Worm (Caenorhabditis elegans) whole organism, young adult: ENCODE results near the gene nlp-11.

Experiments used
- B0019.2 ChIP-seq: fragments of 200-800 bp; sonication (Bioruptor generic); conservative IDR thresholded peaks from 2 replicates; pipeline ENCODE4 v1.3.6; 2022; ENCODE audit warnings: missing genetic modification reagents, missing genetic modification characterization, missing compliant biosample characterization
- B0035.1 ChIP-seq: sonication (generic microtip); optimal IDR thresholded peaks from 2 replicates; lab custom pipeline; 2016; ENCODE audit warnings: missing genetic modification characterization, mild to moderate bottlenecking, missing compliant biosample characterization, missing genotype, missing genetic modification reagents
- C17E4.6 ChIP-seq: fragments of 200-800 bp; sonication (Bioruptor generic); IDR thresholded peaks from 2 replicates; pipeline ENCODE4 v1.3.6; 2022; ENCODE audit warnings: missing genetic modification reagents, missing genetic modification characterization, missing compliant biosample characterization
- D2030.7 ChIP-seq: fragments of 200-800 bp; sonication (Bioruptor generic); IDR thresholded peaks from 2 replicates; pipeline ENCODE4 v1.3.6; 2022; ENCODE audit warnings: missing genetic modification reagents, missing genetic modification characterization, missing compliant biosample characterization
- F33H1.4 ChIP-seq: fragments of 200-800 bp; sonication (Bioruptor generic); IDR thresholded peaks from 2 replicates; pipeline ENCODE4 v1.3.6; 2022; ENCODE audit warnings: missing genetic modification reagents, missing genetic modification characterization, missing compliant biosample characterization
- Y53F4B.3 ChIP-seq: fragments of 200-800 bp; sonication (Bioruptor generic); IDR thresholded peaks from 2 replicates; pipeline ENCODE4 v1.3.6; 2022; ENCODE audit warnings: missing genetic modification reagents, missing genetic modification characterization, missing compliant biosample characterization
- Y53G8AR.9 ChIP-seq: fragments of 200-800 bp; sonication (Bioruptor generic); conservative IDR thresholded peaks from 2 replicates; pipeline ENCODE4 v1.3.6; 2022; ENCODE audit warnings: missing genetic modification reagents, missing genetic modification characterization, missing compliant biosample characterization
- Y95B8A.8 ChIP-seq: fragments of 200-800 bp; sonication (Bioruptor generic); IDR thresholded peaks from 2 replicates; pipeline ENCODE4 v1.3.6; 2022; ENCODE audit warnings: missing genetic modification reagents, missing genetic modification characterization, missing compliant biosample characterization
- attf-3 ChIP-seq: fragments of 200-800 bp; sonication (Bioruptor generic); conservative IDR thresholded peaks from 2 replicates; pipeline ENCODE4 v1.3.6; 2022; ENCODE audit warnings: missing genetic modification reagents, missing genetic modification characterization, missing compliant biosample characterization
- bed-1 ChIP-seq: fragments of 200-800 bp; sonication (Bioruptor generic); IDR thresholded peaks from 2 replicates; pipeline ENCODE4 v1.3.6; 2022; ENCODE audit warnings: missing genetic modification reagents, missing genetic modification characterization, missing compliant biosample characterization
- ccch-3 ChIP-seq: fragments of 200-800 bp; sonication (Bioruptor generic); optimal IDR thresholded peaks from 2 replicates; lab custom pipeline; 2018; ENCODE audit warnings: mild to moderate bottlenecking, missing genetic modification characterization, missing compliant biosample characterization
- ceh-91 ChIP-seq: fragments of 200-800 bp; sonication (Bioruptor generic); IDR thresholded peaks from 2 replicates; pipeline ENCODE4 v1.3.6; 2022; ENCODE audit warnings: missing genetic modification reagents, missing genetic modification characterization, missing compliant biosample characterization
- dox-1 ChIP-seq: fragments of 200-800 bp; sonication (Bioruptor generic); IDR thresholded peaks from 2 replicates; pipeline ENCODE4 v1.3.6; 2022; ENCODE audit warnings: missing genetic modification reagents, missing genetic modification characterization, missing compliant biosample characterization
- efl-1 ChIP-seq: fragments of 150-350 bp; optimal IDR thresholded peaks from 2 replicates; lab custom pipeline; 2014; ENCODE audit warnings: missing biosample characterization, missing genetic modification reagents, missing genetic modification characterization
- egrh-3 ChIP-seq: fragments of 200-800 bp; sonication (Bioruptor generic); IDR thresholded peaks from 2 replicates; pipeline ENCODE4 v1.3.6; 2022; ENCODE audit warnings: missing genetic modification reagents, missing genetic modification characterization, missing compliant biosample characterization
- gei-17 ChIP-seq: fragments of 200-800 bp; sonication (Bioruptor generic); optimal IDR thresholded peaks from 2 replicates; lab custom pipeline; 2018; ENCODE audit warnings: mild to moderate bottlenecking, missing genetic modification characterization, missing compliant biosample characterization
- hmg-1.2 ChIP-seq: fragments of 200-800 bp; sonication (Bioruptor generic); IDR thresholded peaks from 2 replicates; pipeline ENCODE4 v1.3.6; 2022; ENCODE audit warnings: missing genetic modification reagents, missing genetic modification characterization, missing compliant biosample characterization
- hsf-1 ChIP-seq: fragments of 200-800 bp; sonication (Bioruptor generic); IDR thresholded peaks from 2 replicates; pipeline ENCODE4 v1.3.6; 2022; ENCODE audit warnings: missing genetic modification reagents, missing genetic modification characterization, missing compliant biosample characterization
- let-607 ChIP-seq, 2 experiments: fragments of 200-800 bp in 1 of 2; sonication (Bioruptor generic) in 1 of 2; sonication (generic microtip) in 1 of 2; optimal IDR thresholded peaks; 2 replicates each; lab custom pipeline; 2016 to 2018; ENCODE audit warnings: mild to moderate bottlenecking in 2 of 2, missing compliant biosample characterization in 2 of 2, missing genetic modification characterization in 2 of 2, moderate library complexity in 2 of 2, missing genotype in 1 of 2
- lin-40 ChIP-seq: sonication (generic microtip); optimal IDR thresholded peaks from 2 replicates; lab custom pipeline; 2016; ENCODE audit warnings: missing genetic modification characterization, mild to moderate bottlenecking, missing compliant biosample characterization, missing genotype, missing genetic modification reagents
- lin-54 ChIP-seq: fragments of 200-800 bp; sonication (Bioruptor generic); optimal IDR thresholded peaks from 2 replicates; lab custom pipeline; 2018; ENCODE audit warnings: mild to moderate bottlenecking, missing genetic modification characterization, missing compliant biosample characterization
- lir-1 ChIP-seq: fragments of 200-800 bp; sonication (Bioruptor generic); conservative IDR thresholded peaks from 2 replicates; pipeline ENCODE4 v1.3.6; 2022; ENCODE audit warnings: missing genetic modification reagents, missing genetic modification characterization, missing compliant biosample characterization
- madf-3 ChIP-seq: fragments of 200-800 bp; sonication (Bioruptor generic); IDR thresholded peaks from 2 replicates; pipeline ENCODE4 v1.3.6; 2022; ENCODE audit warnings: missing genetic modification reagents, missing genetic modification characterization, missing compliant biosample characterization
- madf-6 ChIP-seq: fragments of 200-800 bp; sonication (Bioruptor generic); IDR thresholded peaks from 2 replicates; pipeline ENCODE4 v1.3.6; 2022; ENCODE audit warnings: missing genetic modification reagents, missing genetic modification characterization, missing compliant biosample characterization
- madf-8 ChIP-seq: fragments of 200-800 bp; sonication (Bioruptor generic); conservative IDR thresholded peaks from 2 replicates; pipeline ENCODE4 v1.3.6; 2022; ENCODE audit warnings: missing genetic modification reagents, missing genetic modification characterization, missing compliant biosample characterization
- mcd-1 ChIP-seq: fragments of 200-800 bp; sonication (Bioruptor generic); IDR thresholded peaks from 2 replicates; pipeline ENCODE4 v1.3.6; 2022; ENCODE audit warnings: missing genetic modification reagents, missing genetic modification characterization, missing compliant biosample characterization
- nfya-1 ChIP-seq: sonication (generic microtip); optimal IDR thresholded peaks from 2 replicates; lab custom pipeline; 2017; ENCODE audit warnings: antibody characterized with exemption, missing compliant biosample characterization, missing genetic modification characterization, borderline replicate concordance; ENCODE audit not compliant: insufficient read depth
- nhr-120 ChIP-seq: fragments of 200-800 bp; sonication (Bioruptor generic); IDR thresholded peaks from 2 replicates; pipeline ENCODE4 v1.3.6; 2022; ENCODE audit warnings: missing genetic modification characterization, missing compliant biosample characterization
- nhr-179 ChIP-seq: sonication (generic microtip); optimal IDR thresholded peaks from 2 replicates; lab custom pipeline; 2016; ENCODE audit warnings: mild to moderate bottlenecking, missing genetic modification characterization, missing compliant biosample characterization
- pbrm-1 ChIP-seq: fragments of 200-800 bp; sonication (Bioruptor generic); IDR thresholded peaks from 2 replicates; pipeline ENCODE4 v1.3.6; 2022; ENCODE audit warnings: missing genetic modification reagents, missing genetic modification characterization, missing compliant biosample characterization
- rcor-1 ChIP-seq: fragments of 200-800 bp; sonication (Bioruptor generic); IDR thresholded peaks from 2 replicates; pipeline ENCODE4 v1.3.6; 2022; ENCODE audit warnings: missing genetic modification reagents, missing genetic modification characterization, missing compliant biosample characterization
- somi-1 ChIP-seq: fragments of 200-800 bp; sonication (Bioruptor generic); optimal IDR thresholded peaks from 2 replicates; lab custom pipeline; 2018; ENCODE audit warnings: mild to moderate bottlenecking, missing genetic modification characterization, missing compliant biosample characterization
- xnd-1 ChIP-seq: sonication (generic microtip); optimal IDR thresholded peaks from 2 replicates; lab custom pipeline; 2016; ENCODE audit warnings: missing genotype, missing genetic modification reagents, missing genetic modification characterization, missing compliant biosample characterization
- zfh-2 ChIP-seq: fragments of 200-800 bp; sonication (Bioruptor generic); conservative IDR thresholded peaks from 2 replicates; pipeline ENCODE4 v1.3.6; 2022; ENCODE audit warnings: missing genetic modification reagents, missing genetic modification characterization, missing compliant biosample characterization
- ztf-22 ChIP-seq: fragments of 200-800 bp; sonication (Bioruptor generic); optimal IDR thresholded peaks from 2 replicates; lab custom pipeline; 2018; ENCODE audit warnings: mild to moderate bottlenecking, missing genetic modification characterization, moderate library complexity, missing compliant biosample characterization
- ztf-28 ChIP-seq: fragments of 200-800 bp; sonication (Bioruptor generic); IDR thresholded peaks from 2 replicates; pipeline ENCODE4 v1.3.6; 2022; ENCODE audit warnings: missing genetic modification reagents, missing genetic modification characterization, missing compliant biosample characterization
- ztf-3 ChIP-seq: fragments of 200-800 bp; sonication (Bioruptor generic); optimal IDR thresholded peaks from 2 replicates; lab custom pipeline; 2018; ENCODE audit warnings: mild to moderate bottlenecking, missing genetic modification characterization, missing compliant biosample characterization

Gene nlp-11

DNA sequence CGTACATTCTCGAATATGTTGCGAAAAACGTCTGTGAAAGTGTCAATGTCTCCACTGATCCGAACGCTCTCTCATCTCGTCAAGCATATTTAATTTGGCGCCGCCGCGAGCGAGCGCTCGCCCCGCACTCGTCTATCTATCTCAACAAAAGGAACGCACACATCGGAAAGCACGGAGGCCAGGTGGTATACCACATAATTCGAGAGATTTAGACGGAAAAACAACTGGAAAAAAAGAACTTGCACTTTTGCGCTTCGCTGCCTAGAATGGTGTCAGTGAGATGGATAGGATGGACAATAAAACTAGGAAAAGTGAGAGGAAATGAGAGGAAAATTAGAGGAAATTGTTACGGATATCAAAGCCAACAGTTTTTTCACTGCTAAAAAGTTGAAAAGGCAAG is 37.5 kb upstream of the nlp-11 start:
- no peak for TF ChIP-seq lir-1 (GFP tag; lab: Robert Waterston, UW)
- TF ChIP-seq nhr-179 (tag; lab: Kevin White, UChicago), result no peak
- TF ChIP-seq nhr-120, result no peak

DNA sequence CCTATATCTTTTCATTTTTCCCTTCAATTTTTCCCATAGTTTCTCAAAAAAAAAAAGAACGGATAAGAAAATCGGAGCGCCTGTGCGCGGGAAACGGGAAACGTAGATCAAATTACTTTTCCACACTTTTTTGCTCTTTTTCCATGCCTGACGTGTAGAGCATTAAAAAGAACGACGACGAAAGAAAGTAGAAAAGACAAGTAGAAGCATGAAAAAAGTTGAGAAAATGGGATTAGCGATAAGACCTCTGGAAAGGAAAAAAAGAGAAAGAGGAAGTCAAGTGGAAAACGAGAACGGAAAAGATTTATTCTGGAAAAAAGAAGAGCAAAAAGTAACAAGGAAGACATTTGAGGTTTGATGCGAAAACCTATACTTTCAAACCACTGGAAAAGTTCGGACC is 36.8 kb upstream of the nlp-11 start:
- TF ChIP-seq efl-1 (GFP tag; lab: Kevin White, UChicago) (peak; percentile 34), gei-17 (GFP tag; lab: Kevin White, UChicago) (no peak)

DNA sequence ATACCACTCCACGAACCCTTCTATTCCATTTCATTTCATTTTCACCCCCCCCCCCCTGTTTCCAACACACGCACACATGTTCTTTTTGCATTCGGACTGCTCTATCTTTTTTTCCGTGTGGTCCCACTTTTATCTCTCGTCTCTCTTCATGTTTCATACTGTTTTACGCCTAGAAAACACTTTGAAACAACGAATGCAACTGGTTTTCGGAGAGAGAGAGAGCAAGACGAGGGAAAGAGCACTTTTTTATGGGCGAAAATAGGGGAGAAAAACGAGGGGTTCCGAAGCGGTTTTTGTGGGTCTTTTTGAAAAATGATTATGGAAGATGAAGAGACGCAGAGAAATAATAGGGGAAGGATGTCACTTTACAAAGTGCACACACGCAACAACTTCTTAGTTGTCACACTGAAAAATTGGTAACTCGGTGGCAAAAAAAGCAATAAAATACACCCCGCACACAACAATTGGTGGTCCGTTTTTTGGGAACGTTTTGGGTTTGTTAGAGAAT is 35.5 kb upstream of the nlp-11 start:
- TF ChIP-seq somi-1 (GFP tag; lab: Kevin White, UChicago) (no peak), B0019.2 (GFP tag; lab: Robert Waterston, UW) (no peak), B0035.1 (tag; lab: Kevin White, UChicago) (no peak), egrh-3 (GFP tag; lab: Robert Waterston, UW) (no peak)

DNA sequence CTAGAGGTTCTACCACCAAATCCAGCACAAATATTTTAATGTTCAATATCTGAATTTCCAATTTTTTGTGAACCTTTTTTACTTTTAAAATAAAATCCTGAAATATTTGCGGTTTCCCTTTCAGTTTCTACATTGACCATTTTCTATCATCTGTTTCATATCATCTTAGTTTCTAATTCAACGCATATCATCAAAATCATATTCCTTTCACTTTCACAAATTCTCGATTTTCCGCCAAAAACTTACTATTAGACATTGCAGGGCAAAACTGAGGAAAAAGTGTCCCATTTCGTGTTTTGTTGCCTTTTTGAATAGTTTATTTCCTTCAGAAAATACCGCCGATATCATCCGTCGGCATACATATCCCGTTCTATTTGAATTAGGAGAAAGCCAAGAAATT is 33.3 kb upstream of the nlp-11 start:
- TF ChIP-seq B0035.1 (tag; lab: Kevin White, UChicago) (no peak), hmg-1.2 (GFP tag; lab: Robert Waterston, UW) (no peak), madf-6 (GFP tag; lab: Robert Waterston, UW) (no peak), nfya-1 (tag; lab: Kevin White, UChicago) (no peak), Y53F4B.3 (GFP tag; lab: Robert Waterston, UW) (no peak), lin-40 (tag; lab: Kevin White, UChicago) (no peak)

- TF ChIP-seq ztf-3 (GFP tag; lab: Kevin White, UChicago) (no peak), let-607 (tag; optimal IDR thresholded peaks at IDR 0.05; lab: Kevin White, UChicago) (no peak), bed-1 (no peak), zfh-2 (GFP tag; lab: Robert Waterston, UW) (no peak), ccch-3 (no peak), ztf-22 (GFP tag; lab: Kevin White, UChicago) (no peak), hsf-1 (no peak)
These were observed 32.7 kb upstream of the nlp-11 start, which contains the start of gene cutl-2 for ce11 chrII:9724464-9724863. Gene cutl-2 (minus strand): TSS chrII:9724673.

DNA sequence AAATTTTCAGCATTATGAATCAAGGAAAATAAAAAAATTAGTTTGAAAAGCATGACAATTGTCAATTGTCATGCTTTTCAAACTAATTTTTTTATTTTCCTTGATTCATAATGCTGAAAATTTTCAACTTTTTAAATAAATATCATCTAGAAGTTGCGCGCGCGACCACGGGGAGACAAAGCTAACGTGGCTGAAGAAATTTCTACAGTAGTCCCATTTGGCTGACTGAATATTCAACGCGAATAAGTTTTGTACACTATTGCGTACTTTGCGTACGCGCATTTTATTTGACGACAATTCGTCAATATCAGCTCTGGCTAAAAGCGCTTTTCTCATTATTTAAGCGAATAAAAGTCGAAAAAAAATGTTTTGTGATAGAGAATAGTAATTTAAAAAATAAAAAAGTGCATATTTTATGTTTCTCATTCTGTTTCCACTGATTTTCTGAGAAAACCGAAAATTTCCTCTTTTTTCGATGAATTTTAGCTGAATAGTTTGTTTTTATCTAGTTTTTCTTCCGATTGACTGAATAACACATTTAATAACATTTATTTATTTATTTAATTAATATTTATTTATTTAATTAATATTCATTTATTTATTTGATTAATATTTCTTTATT is 27.0 kb upstream of the nlp-11 start, which contains the start of gene Y53C12A.11:
Gene Y53C12A.11 (minus strand): TSS at position 68 of the 622 bp plus-strand sequence.
- TF ChIP-seq pbrm-1 (GFP tag; lab: Robert Waterston, UW) (peak; percentile 63; the same call in 1 of the 2 replicates), madf-6 (GFP tag; lab: Robert Waterston, UW) (peak; percentile 92), mcd-1 (GFP tag; lab: Robert Waterston, UW) (peak; percentile 79), hmg-1.2 (GFP tag; lab: Robert Waterston, UW) (peak; percentile 96), hsf-1 (0 out of 2 replicates have a peak, but pooled peaks have one; percentile 32), D2030.7 (GFP tag; lab: Robert Waterston, UW) (peak; percentile 90), madf-8 (GFP tag; lab: Robert Waterston, UW) (peak; percentile 87), ceh-91 (GFP tag; lab: Robert Waterston, UW) (peak; percentile 90), dox-1 (GFP tag; lab: Robert Waterston, UW) (peak; percentile 85), Y53G8AR.9 (GFP tag; lab: Robert Waterston, UW) (0 out of 2 replicates have a peak, but pooled peaks have one; percentile 54), madf-3 (GFP tag; lab: Robert Waterston, UW) (peak; percentile 88; the same call in 1 of the 2 replicates), lin-54 (peak; percentile 23), xnd-1 (tag; lab: Kevin White, UChicago) (peak; percentile 26), attf-3 (GFP tag; lab: Robert Waterston, UW) (peak; percentile 82), F33H1.4 (GFP tag; lab: Robert Waterston, UW) (peak; percentile 84), egrh-3 (GFP tag; lab: Robert Waterston, UW) (0 out of 2 replicates have a peak, but pooled peaks have one; percentile 12), Y95B8A.8 (GFP tag; lab: Robert Waterston, UW) (0 out of 2 replicates have a peak, but pooled peaks have one; percentile 34), C17E4.6 (GFP tag; lab: Robert Waterston, UW) (peak; percentile 75; the same call in 1 of the 2 replicates), rcor-1 (GFP tag; lab: Robert Waterston, UW) (peak; percentile 75), ztf-28 (peak; percentile 67; the same call in 1 of the 2 replicates), B0019.2 (GFP tag; lab: Robert Waterston, UW) (peak; percentile 60; the same call in 1 of the 2 replicates)
